Fruit fly (Drosophila melanogaster) whole organism, embryonic: ENCODE measurements around the gene Rtca.

Experiments
- Asciz ChIP-seq: fragments of 200-800 bp; sonication (Bioruptor generic); optimal IDR thresholded peaks from 2 replicates; lab custom pipeline; 2017; ENCODE audit warnings: missing biosample characterization, mild to moderate bottlenecking, missing genetic modification characterization, missing genetic modification reagents
- Atf-2 ChIP-seq: fragments of 200-800 bp; sonication (Bioruptor generic); optimal IDR thresholded peaks from 2 replicates; lab custom pipeline; 2016; ENCODE audit warnings: missing biosample characterization, missing genetic modification characterization
- B-H1 ChIP-seq: fragments of 200-800 bp; sonication (Bioruptor generic); IDR thresholded peaks from 3 replicates; pipeline ENCODE4 v1.3.6; 2022; ENCODE audit warnings: missing biosample characterization, missing genetic modification characterization
- CG10267 ChIP-seq: fragments of 200-800 bp; sonication (Bioruptor generic); optimal IDR thresholded peaks from 2 replicates; lab custom pipeline; 2018; ENCODE audit warnings: missing biosample characterization, mild to moderate bottlenecking, missing genetic modification characterization, moderate library complexity
- CG10431 ChIP-seq: fragments of 200-800 bp; sonication (Bioruptor generic); optimal IDR thresholded peaks from 3 replicates; lab custom pipeline; 2018; ENCODE audit warnings: missing biosample characterization, mild to moderate bottlenecking, missing genetic modification characterization
- CG11247 ChIP-seq: fragments of 200-800 bp; sonication (Bioruptor generic); IDR thresholded peaks from 2 replicates; pipeline ENCODE4 v1.3.6; 2022; ENCODE audit warnings: missing biosample characterization, missing genetic modification characterization
- CG12071 ChIP-seq: fragments of 200-800 bp; sonication (Bioruptor generic); optimal IDR thresholded peaks from 3 replicates; lab custom pipeline; 2018; ENCODE audit warnings: missing biosample characterization, mild to moderate bottlenecking, missing genetic modification characterization
- CG12391 ChIP-seq: fragments of 200-800 bp; sonication (Bioruptor generic); optimal IDR thresholded peaks from 3 replicates; lab custom pipeline; 2018; ENCODE audit warnings: missing biosample characterization, mild to moderate bottlenecking, missing genetic modification characterization, moderate library complexity
- CG14014 ChIP-seq: fragments of 200-800 bp; sonication (Bioruptor generic); IDR thresholded peaks from 2 replicates; pipeline ENCODE4 v1.3.6; 2022; ENCODE audit warnings: missing biosample characterization, missing genetic modification characterization
- CG17186 ChIP-seq: fragments of 200-800 bp; sonication (Bioruptor generic); optimal IDR thresholded peaks from 3 replicates; lab custom pipeline; 2017; ENCODE audit warnings: missing biosample characterization, missing genetic modification reagents, missing genetic modification characterization
- CG32772 ChIP-seq: fragments of 200-800 bp; sonication (Bioruptor generic); IDR thresholded peaks from 2 replicates; pipeline ENCODE4 v1.3.6; 2022; ENCODE audit warnings: missing biosample characterization, missing genetic modification characterization
- CG43689 ChIP-seq: fragments of 200-800 bp; sonication (Bioruptor generic); IDR thresholded peaks from 2 replicates; pipeline ENCODE4 v1.3.6; 2022; ENCODE audit warnings: missing biosample characterization, missing genetic modification characterization
- CG4820 ChIP-seq: fragments of 200-800 bp; sonication (Bioruptor generic); optimal IDR thresholded peaks from 3 replicates; lab custom pipeline; 2016; ENCODE audit warnings: missing biosample characterization, missing genetic modification characterization
- CG5245 ChIP-seq: fragments of 200-800 bp; sonication (Bioruptor generic); optimal IDR thresholded peaks from 3 replicates; lab custom pipeline; 2016; ENCODE audit warnings: missing biosample characterization, missing genetic modification characterization
- CG5953 ChIP-seq: fragments of 200-800 bp; sonication (Bioruptor generic); IDR thresholded peaks from 2 replicates; pipeline ENCODE4 v1.3.6; 2022; ENCODE audit warnings: missing biosample characterization, missing genetic modification characterization
- CG7271 ChIP-seq: fragments of 200-800 bp; sonication (Bioruptor generic); optimal IDR thresholded peaks from 2 replicates; lab custom pipeline; 2018; ENCODE audit warnings: missing biosample characterization, mild to moderate bottlenecking, missing genetic modification characterization, moderate library complexity
- CG8290 ChIP-seq, 3 experiments: fragments of 200-800 bp; sonication (Bioruptor generic); optimal IDR thresholded peaks; 2 replicates each; lab custom pipeline; 2016 to 2019; ENCODE audit warnings: missing biosample characterization in 3 of 3, missing genetic modification characterization in 3 of 3, mild to moderate bottlenecking in 2 of 3, moderate library complexity in 1 of 3
- Dad ChIP-seq: fragments of 200-800 bp; sonication (Bioruptor generic); optimal IDR thresholded peaks from 3 replicates; lab custom pipeline; 2016; ENCODE audit warnings: missing biosample characterization, missing genetic modification characterization
- Dfd ChIP-seq, 2 experiments: fragments of >200 bp; optimal IDR thresholded peaks; 2 replicates each; lab custom pipeline; 2017; ENCODE audit warnings: missing biosample characterization in 2 of 2, missing genetic modification characterization in 2 of 2
- Dip3 ChIP-seq: fragments of 200-800 bp; sonication (Bioruptor generic); optimal IDR thresholded peaks from 3 replicates; lab custom pipeline; 2016; ENCODE audit warnings: missing biosample characterization, missing genetic modification characterization
- E2f2 ChIP-seq: fragments of 200-800 bp; sonication (Bioruptor generic); IDR thresholded peaks from 2 replicates; pipeline ENCODE4 v1.3.6; 2022; ENCODE audit warnings: missing biosample characterization, missing genetic modification characterization
- Lim3 ChIP-seq: fragments of 200-800 bp; sonication (Bioruptor generic); IDR thresholded peaks from 2 replicates; pipeline ENCODE4 v1.3.6; 2022; ENCODE audit warnings: missing biosample characterization, missing genetic modification characterization
- Max ChIP-seq: fragments of 200-800 bp; sonication (Bioruptor generic); optimal IDR thresholded peaks from 2 replicates; lab custom pipeline; 2016; ENCODE audit warnings: missing biosample characterization, mild to moderate bottlenecking, missing genetic modification characterization
- Meics ChIP-seq: fragments of 200-800 bp; sonication (Bioruptor generic); optimal IDR thresholded peaks from 2 replicates; lab custom pipeline; 2017; ENCODE audit warnings: missing biosample characterization, mild to moderate bottlenecking, missing genetic modification characterization
- Oli ChIP-seq: fragments of 200-800 bp; sonication (Bioruptor generic); optimal IDR thresholded peaks from 2 replicates; lab custom pipeline; 2018; ENCODE audit warnings: missing biosample characterization, mild to moderate bottlenecking, missing genetic modification characterization, moderate library complexity
- Rfx ChIP-seq: fragments of 200-800 bp; sonication (Bioruptor generic); IDR thresholded peaks from 2 replicates; pipeline ENCODE4 v1.3.6; 2022; ENCODE audit warnings: missing biosample characterization, missing genetic modification characterization
- Ssrp ChIP-seq: fragments of 200-800 bp; sonication (Bioruptor generic); optimal IDR thresholded peaks from 2 replicates; lab custom pipeline; 2018; ENCODE audit warnings: missing biosample characterization, mild to moderate bottlenecking, missing genetic modification characterization, moderate library complexity
- Taf1 ChIP-seq: fragments of 200-800 bp; sonication (Bioruptor generic); IDR thresholded peaks from 2 replicates; pipeline ENCODE4 v1.3.6; 2022; ENCODE audit warnings: missing biosample characterization, missing genetic modification characterization
- ara ChIP-seq: fragments of 200-800 bp; sonication (Bioruptor generic); IDR thresholded peaks from 2 replicates; pipeline ENCODE4 v1.3.6; 2022; ENCODE audit warnings: missing biosample characterization, missing genetic modification characterization
- bbx ChIP-seq: fragments of 200-800 bp; sonication (Bioruptor generic); IDR thresholded peaks from 2 replicates; pipeline ENCODE4 v1.3.6; 2022; ENCODE audit warnings: missing biosample characterization, missing genetic modification characterization; ENCODE audit not compliant: partially characterized antibody
- bowl ChIP-seq: fragments of 200-800 bp; sonication (Bioruptor generic); IDR thresholded peaks from 2 replicates; pipeline ENCODE4 v1.3.6; 2022; ENCODE audit warnings: missing biosample characterization, missing genetic modification characterization
- chif ChIP-seq, 2 experiments: fragments of 200-800 bp; sonication (Bioruptor generic); optimal IDR thresholded peaks; 3 replicates each; lab custom pipeline; 2016; ENCODE audit warnings: missing biosample characterization in 2 of 2, missing genetic modification characterization in 2 of 2
- chinmo ChIP-seq: fragments of 200-800 bp; sonication (Bioruptor generic); IDR thresholded peaks from 4 replicates; pipeline ENCODE4 v1.3.6; 2022; ENCODE audit warnings: missing biosample characterization, missing genetic modification characterization; ENCODE audit not compliant: partially characterized antibody
- chn ChIP-seq: fragments of 200-800 bp; sonication (Bioruptor generic); optimal IDR thresholded peaks from 2 replicates; lab custom pipeline; 2016; ENCODE audit warnings: missing biosample characterization, missing genetic modification characterization
- cwo ChIP-seq: fragments of 200-800 bp; sonication (Bioruptor generic); optimal IDR thresholded peaks from 3 replicates; lab custom pipeline; 2017; ENCODE audit warnings: missing biosample characterization, missing genetic modification characterization, mild to moderate bottlenecking, moderate library complexity, missing genetic modification reagents
- emc ChIP-seq: fragments of 200-800 bp; sonication (Bioruptor generic); optimal IDR thresholded peaks from 2 replicates; lab custom pipeline; 2016; ENCODE audit warnings: missing biosample characterization, missing genetic modification characterization
- exex ChIP-seq: fragments of 200-800 bp; sonication (Bioruptor generic); optimal IDR thresholded peaks from 4 replicates; lab custom pipeline; 2018; ENCODE audit warnings: missing biosample characterization, mild to moderate bottlenecking, missing genetic modification characterization, moderate library complexity
- fd64A ChIP-seq: fragments of 200-800 bp; sonication (Bioruptor generic); optimal IDR thresholded peaks from 3 replicates; lab custom pipeline; 2018; ENCODE audit warnings: missing biosample characterization, mild to moderate bottlenecking, missing genetic modification characterization
- fru ChIP-seq: fragments of >200 bp; optimal IDR thresholded peaks from 2 replicates; lab custom pipeline; 2017
- hbn ChIP-seq: fragments of 200-800 bp; sonication (Bioruptor generic); IDR thresholded peaks from 2 replicates; pipeline ENCODE4 v1.3.6; 2022; ENCODE audit warnings: missing biosample characterization, missing genetic modification characterization; ENCODE audit not compliant: partially characterized antibody
- her ChIP-seq: fragments of 200-800 bp; sonication (Bioruptor generic); optimal IDR thresholded peaks from 2 replicates; lab custom pipeline; 2016; ENCODE audit warnings: missing biosample characterization, missing genetic modification characterization
- insv ChIP-seq, 2 experiments: fragments of 200-800 bp; sonication (Bioruptor generic); optimal IDR thresholded peaks; 3 replicates each; lab custom pipeline; 2016 to 2018; ENCODE audit warnings: missing biosample characterization in 2 of 2, missing genetic modification characterization in 2 of 2
- lilli ChIP-seq: fragments of 200-800 bp; sonication (Bioruptor generic); optimal IDR thresholded peaks from 3 replicates; lab custom pipeline; 2016; ENCODE audit warnings: missing biosample characterization, missing genetic modification characterization
- nerfin-1 ChIP-seq: fragments of 200-800 bp; sonication (Bioruptor generic); optimal IDR thresholded peaks from 3 replicates; lab custom pipeline; 2019; ENCODE audit warnings: missing biosample characterization, mild to moderate bottlenecking, missing genetic modification characterization, moderate library complexity
- odd ChIP-seq: fragments of 200-800 bp; sonication (Bioruptor generic); optimal IDR thresholded peaks from 2 replicates; lab custom pipeline; 2017; ENCODE audit warnings: missing biosample characterization, mild to moderate bottlenecking, missing genetic modification characterization
- pros ChIP-seq: fragments of 200-800 bp; sonication (Bioruptor generic); optimal IDR thresholded peaks from 3 replicates; lab custom pipeline; 2019; ENCODE audit warnings: missing biosample characterization, mild to moderate bottlenecking, missing genetic modification characterization, moderate library complexity
- sim ChIP-seq: fragments of 200-800 bp; sonication (Bioruptor generic); IDR thresholded peaks from 2 replicates; pipeline ENCODE4 v1.3.6; 2022; ENCODE audit warnings: missing biosample characterization, missing genetic modification characterization
- sob ChIP-seq: fragments of 200-800 bp; sonication (Bioruptor generic); IDR thresholded peaks from 2 replicates; pipeline ENCODE4 v1.3.6; 2022; ENCODE audit warnings: missing biosample characterization, missing genetic modification characterization
- tin ChIP-seq: fragments of 200-800 bp; sonication (Bioruptor generic); optimal IDR thresholded peaks from 3 replicates; lab custom pipeline; 2016; ENCODE audit warnings: missing biosample characterization, missing genetic modification characterization
- tio ChIP-seq: fragments of 200-800 bp; sonication (Bioruptor generic); optimal IDR thresholded peaks from 2 replicates; lab custom pipeline; 2017; ENCODE audit warnings: missing biosample characterization, missing genetic modification characterization, inconsistent platforms
- zfh1 ChIP-seq: fragments of 200-800 bp; sonication (Bioruptor generic); IDR thresholded peaks from 3 replicates; pipeline ENCODE4 v1.3.6; 2022; ENCODE audit warnings: missing biosample characterization, missing genetic modification characterization

The Rtca gene

dm6 chrX:2087501-2087900, 15.3 kb downstream of the Rtca start (continued):
- peak; percentile 5 for TF ChIP-seq CG10267 (tag; lab: Kevin White, UChicago)
- TF ChIP-seq bowl (GFP tag; lab: Robert Waterston, UW), result no peak
- peak; percentile 54 for TF ChIP-seq her
- TF ChIP-seq zfh1, result peak; percentile 69; the same call in 2 of the 3 replicates
- TF ChIP-seq insv (GFP tag; optimal IDR thresholded peaks at IDR 0.05; lab: Kevin White, UChicago), result no peak
- peak; percentile 13 for TF ChIP-seq chn (GFP tag; lab: Kevin White, UChicago)
- TF ChIP-seq Taf1 (GFP tag; lab: Robert Waterston, UW), result no peak
- TF ChIP-seq CG12071 (GFP tag; lab: Kevin White, UChicago), result peak; percentile 61
- peak; percentile 43; the same call in 1 of the 2 replicates for TF ChIP-seq E2f2
- peak; percentile 62 for TF ChIP-seq odd (GFP tag; lab: Kevin White, UChicago)
- peak; percentile 16 for TF ChIP-seq CG4820 (GFP tag; lab: Kevin White, UChicago)
- TF ChIP-seq nerfin-1 (tag; lab: Kevin White, UChicago), result no peak
- no peak for TF ChIP-seq fru (lab: Kevin White, UChicago)
- peak; percentile 59 for TF ChIP-seq CG11247
- no peak for TF ChIP-seq bbx (GFP tag; lab: Robert Waterston, UW)
- peak; percentile 4 for TF ChIP-seq CG10431
- TF ChIP-seq exex (tag; lab: Kevin White, UChicago), result no peak
- peak; percentile 65 for TF ChIP-seq CG12391 (tag; lab: Kevin White, UChicago)
- peak; percentile 68 for TF ChIP-seq Oli
- peak; percentile 33 for TF ChIP-seq Meics (GFP tag; lab: Kevin White, UChicago)
- TF ChIP-seq CG5953 (GFP tag; lab: Robert Waterston, UW), result peak; percentile 41; the same call in 1 of the 2 replicates
- TF ChIP-seq CG7271 (tag; lab: Kevin White, UChicago), result no peak
- TF ChIP-seq emc, result no peak
- no peak for TF ChIP-seq Dfd (GFP tag; optimal IDR thresholded peaks at IDR 0.05; lab: Kevin White, UChicago)
- TF ChIP-seq sim (GFP tag; lab: Robert Waterston, UW), result no peak
- no peak for TF ChIP-seq CG8290 (GFP tag; optimal IDR thresholded peaks at IDR 0.05; lab: Kevin White, UChicago)
- peak in 1 of 2 experiments; percentile 90 for TF ChIP-seq CG8290 (tag; optimal IDR thresholded peaks at IDR 0.05; lab: Kevin White, UChicago)
- peak; percentile 44 for TF ChIP-seq Ssrp (tag; lab: Kevin White, UChicago)
- peak; percentile 24 for TF ChIP-seq tin (GFP tag; lab: Kevin White, UChicago)
- TF ChIP-seq ara (GFP tag; lab: Robert Waterston, UW), result peak; percentile 17; the same call in 1 of the 2 replicates
- no peak for TF ChIP-seq Dip3 (GFP tag; lab: Kevin White, UChicago)
- peak; percentile 27 for TF ChIP-seq Dad (GFP tag; lab: Kevin White, UChicago)
- TF ChIP-seq CG32772 (GFP tag; lab: Robert Waterston, UW), result peak; percentile 65
- TF ChIP-seq tio, result no peak
- no peak for TF ChIP-seq fd64A (GFP tag; lab: Kevin White, UChicago)
- TF ChIP-seq B-H1, result peak; percentile 52; the same call in 2 of the 3 replicates
- no peak for TF ChIP-seq Lim3 (GFP tag; lab: Robert Waterston, UW)
- peak; percentile 42 to 46 for TF ChIP-seq chif (GFP tag; optimal IDR thresholded peaks at IDR 0.05; lab: Kevin White, UChicago)
- 0 out of 4 replicates have a peak, but pooled peaks have one; percentile 19 for TF ChIP-seq chinmo (GFP tag; lab: Robert Waterston, UW)
- no peak for TF ChIP-seq cwo (GFP tag; lab: Kevin White, UChicago)
- TF ChIP-seq Max (GFP tag; lab: Kevin White, UChicago), result no peak
- TF ChIP-seq sob (GFP tag; lab: Robert Waterston, UW), result peak; percentile 47; the same call in 1 of the 2 replicates
- peak; percentile 48 for TF ChIP-seq lilli (GFP tag; lab: Kevin White, UChicago)
- TF ChIP-seq CG14014 (GFP tag; lab: Robert Waterston, UW), result peak; percentile 49; the same call in 1 of the 2 replicates
- TF ChIP-seq Atf-2 (GFP tag; lab: Kevin White, UChicago), result peak; percentile 17
- no peak for TF ChIP-seq hbn (GFP tag; lab: Robert Waterston, UW)
- TF ChIP-seq Rfx (GFP tag; lab: Robert Waterston, UW), result peak; percentile 48; the same call in 1 of the 2 replicates
- peak; percentile 45 for TF ChIP-seq Asciz
- no peak for TF ChIP-seq CG5245 (GFP tag; lab: Kevin White, UChicago)
- TF ChIP-seq CG43689 (GFP tag; lab: Robert Waterston, UW), result peak; percentile 43
- no peak for TF ChIP-seq CG17186 (GFP tag; lab: Kevin White, UChicago)
- no peak for TF ChIP-seq pros (GFP tag; lab: Kevin White, UChicago)
